Fruit fly (Drosophila melanogaster) whole organism, adult: ENCODE data around the gene lva.

ENCODE experiments used
- CG14711 ChIP-seq: fragments of 200-800 bp; sonication (Bioruptor generic); optimal IDR thresholded peaks from 2 replicates; lab custom pipeline; 2018; ENCODE audit warnings: missing biosample characterization, mild to moderate bottlenecking, missing genetic modification characterization, moderate library complexity
- CG1620 ChIP-seq: fragments of 200-800 bp; sonication (Bioruptor generic); optimal IDR thresholded peaks from 2 replicates; lab custom pipeline; 2016; ENCODE audit warnings: missing biosample characterization, missing genetic modification characterization
- CG33017 ChIP-seq: fragments of 200-800 bp; sonication (Bioruptor generic); optimal IDR thresholded peaks from 2 replicates; lab custom pipeline; 2018; ENCODE audit warnings: missing biosample characterization, mild to moderate bottlenecking, missing genetic modification characterization, moderate library complexity
- CG5204 ChIP-seq: fragments of 200-800 bp; sonication (Bioruptor generic); optimal IDR thresholded peaks from 2 replicates; lab custom pipeline; 2016; ENCODE audit warnings: missing biosample characterization, missing genetic modification characterization
- CG7045 ChIP-seq: fragments of 200-800 bp; sonication (Bioruptor generic); optimal IDR thresholded peaks from 2 replicates; lab custom pipeline; 2017; ENCODE audit warnings: missing biosample characterization, mild to moderate bottlenecking, missing genetic modification characterization
- CG7101 ChIP-seq: fragments of 200-800 bp; sonication (Bioruptor generic); optimal IDR thresholded peaks from 2 replicates; lab custom pipeline; 2018; ENCODE audit warnings: missing biosample characterization, mild to moderate bottlenecking, missing genetic modification characterization, moderate library complexity
- Clk ChIP-seq: fragments of 200-800 bp; sonication (Bioruptor generic); optimal IDR thresholded peaks from 2 replicates; lab custom pipeline; 2017; ENCODE audit warnings: missing biosample characterization, missing genetic modification characterization
- cnc ChIP-seq, 2 experiments: fragments of >200 bp; optimal IDR thresholded peaks; 2 replicates each; lab custom pipeline; 2017
- kay ChIP-seq: fragments of 200-800 bp; sonication (Bioruptor generic); peaks from one replicate; lab custom pipeline; 2016; ENCODE audit warnings: missing biosample characterization, missing genetic modification characterization, borderline replicate concordance
- pad ChIP-seq: fragments of 200-800 bp; sonication (Bioruptor generic); optimal IDR thresholded peaks from 3 replicates; lab custom pipeline; 2017; ENCODE audit warnings: missing biosample characterization, missing genetic modification characterization, mild to moderate bottlenecking, moderate library complexity, missing genetic modification reagents
- tj ChIP-seq: fragments of 200-800 bp; sonication (Bioruptor generic); optimal IDR thresholded peaks from 3 replicates; lab custom pipeline; 2017; ENCODE audit warnings: missing biosample characterization, mild to moderate bottlenecking, missing genetic modification characterization, moderate library complexity
- toe ChIP-seq: fragments of 200-800 bp; sonication (Bioruptor generic); optimal IDR thresholded peaks from 2 replicates; lab custom pipeline; 2016; ENCODE audit warnings: missing biosample characterization, missing genetic modification characterization

DNA sequence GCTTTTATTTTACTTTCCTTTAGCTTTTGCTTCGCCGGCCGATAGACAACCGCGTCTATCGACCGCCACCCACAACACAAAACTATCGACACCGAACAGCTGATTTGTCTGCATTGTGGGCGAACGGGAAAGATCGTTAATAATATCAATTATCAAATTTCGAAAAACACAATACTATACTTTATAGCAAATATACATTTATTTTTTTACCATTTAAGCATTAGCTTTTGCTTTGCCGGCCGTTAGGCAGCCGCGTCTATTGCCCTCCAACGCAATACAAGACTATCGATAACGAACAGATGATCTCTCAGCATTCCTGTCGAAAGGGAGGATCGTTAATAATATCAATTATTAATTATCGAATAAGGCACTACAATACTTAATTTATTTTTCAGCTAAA is 29.0 kb downstream of the lva start, which contains the start of the genes CG2938 and Glos:
- TF ChIP-seq pad (GFP tag; lab: Kevin White, UChicago), result no peak
- TF ChIP-seq kay (GFP tag; lab: Kevin White, UChicago), result peak; percentile 77
- TF ChIP-seq CG7045, result no peak
- TF ChIP-seq toe (GFP tag; lab: Kevin White, UChicago), result no peak
- no peak for TF ChIP-seq Clk
- no peak for TF ChIP-seq CG7101 (tag; lab: Kevin White, UChicago)
- TF ChIP-seq tj (GFP tag; lab: Kevin White, UChicago), result no peak
- TF ChIP-seq CG33017 (tag; lab: Kevin White, UChicago), result no peak
- TF ChIP-seq CG14711 (tag; lab: Kevin White, UChicago), result no peak
- TF ChIP-seq CG1620 (GFP tag; lab: Kevin White, UChicago), result no peak
- TF ChIP-seq CG5204, result no peak
- no peak for TF ChIP-seq cnc (optimal IDR thresholded peaks at IDR 0.05; lab: Kevin White, UChicago)
